4 fruit fly cellular contexts compared by ENCODE assay signal in the genomic region with DNA sequence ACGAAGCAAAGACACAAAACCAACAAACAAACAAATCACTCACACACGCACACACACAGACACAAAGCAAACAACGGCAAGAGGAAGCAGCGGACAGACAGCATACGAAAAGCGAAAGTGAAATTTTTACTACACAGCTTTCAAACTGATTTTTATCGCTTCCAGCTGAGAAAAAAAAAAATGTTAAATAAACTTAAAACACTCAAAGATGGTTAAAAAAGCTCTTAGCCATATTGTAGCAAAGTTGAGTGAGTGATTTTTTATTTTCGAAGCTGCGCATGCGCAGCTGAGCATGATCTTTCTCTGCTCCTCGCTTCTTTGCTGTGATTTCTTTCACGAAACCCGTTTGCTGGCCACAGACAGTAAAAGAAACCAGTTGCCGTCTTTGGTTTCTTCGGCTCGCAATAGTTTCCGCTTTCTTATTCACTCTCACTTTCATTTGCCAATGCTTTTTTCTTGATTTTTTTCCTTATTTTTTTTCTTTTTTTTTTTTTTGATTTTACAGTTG.
TF ChIP-seq lines count a peak whose summit lies in the region.

No protein-coding gene starts in this region.

- no peak for TF ChIP-seq CTCF in whole organism, embryonic (GFP tag; optimal IDR thresholded peaks at IDR 0.05; lab: Kevin White, UChicago)

TF ChIP-seq in whole organism, embryonic, 481 proteins besides CTCF, POLR2A, EP300 and RAD21 (continues in another document):
- TF ChIP-seq CG12236 (GFP tag; optimal IDR thresholded peaks at IDR 0.05; lab: Kevin White, UChicago), result no peak
- peak; percentile 14 for TF ChIP-seq CG17359 (tag; optimal IDR thresholded peaks at IDR 0.05; lab: Kevin White, UChicago)
- TF ChIP-seq Atf-2 (GFP tag; optimal IDR thresholded peaks at IDR 0.05; lab: Kevin White, UChicago), result no peak
- no peak for TF ChIP-seq CG5245 (GFP tag; optimal IDR thresholded peaks at IDR 0.05; lab: Kevin White, UChicago)
- TF ChIP-seq Six4 (GFP tag; optimal IDR thresholded peaks at IDR 0.05; lab: Kevin White, UChicago), result no peak
- no peak for TF ChIP-seq Doc3 (GFP tag; IDR thresholded peaks at IDR 0.05; lab: Robert Waterston, UW; ENCODE audit: partially characterized antibody)
- no peak for TF ChIP-seq Dref (GFP tag; IDR thresholded peaks at IDR 0.05; lab: Robert Waterston, UW)
- TF ChIP-seq pros (GFP tag; optimal IDR thresholded peaks at IDR 0.05; lab: Kevin White, UChicago), result peak; percentile 45
- no peak for TF ChIP-seq repo (GFP tag; optimal IDR thresholded peaks at IDR 0.05; lab: Kevin White, UChicago)
- peak; percentile 13 for TF ChIP-seq kni (GFP tag; optimal IDR thresholded peaks at IDR 0.05; lab: Kevin White, UChicago)
- TF ChIP-seq CG4820 (GFP tag; optimal IDR thresholded peaks at IDR 0.05; lab: Kevin White, UChicago), result no peak
- no peak for TF ChIP-seq Nf-YC (tag; optimal IDR thresholded peaks at IDR 0.05; lab: Kevin White, UChicago)
- TF ChIP-seq cg (GFP tag; optimal IDR thresholded peaks at IDR 0.05; lab: Kevin White, UChicago), result peak; percentile 43
- TF ChIP-seq CG11093 (GFP tag; IDR thresholded peaks at IDR 0.05; lab: Robert Waterston, UW), result no peak
- no peak for TF ChIP-seq Dad (GFP tag; optimal IDR thresholded peaks at IDR 0.05; lab: Kevin White, UChicago)
- TF ChIP-seq CG18599 (GFP tag; optimal IDR thresholded peaks at IDR 0.05; lab: Kevin White, UChicago), result no peak
- TF ChIP-seq sqz (GFP tag; optimal IDR thresholded peaks at IDR 0.05; lab: Kevin White, UChicago), result peak; percentile 83
- TF ChIP-seq CG17385 (GFP tag; optimal IDR thresholded peaks at IDR 0.05; lab: Kevin White, UChicago), result peak; percentile 56
- TF ChIP-seq chinmo (GFP tag; IDR thresholded peaks at IDR 0.05; lab: Robert Waterston, UW; ENCODE audit: partially characterized antibody), result 0 out of 4 replicates have a peak, but pooled peaks have one; percentile 55
- TF ChIP-seq lov (optimal IDR thresholded peaks at IDR 0.05; lab: Kevin White, UChicago), result no peak
- TF ChIP-seq lov (GFP tag; IDR thresholded peaks at IDR 0.05; lab: Robert Waterston, UW), result no peak

TF ChIP-seq in whole organism, prepupa, 60 proteins besides CTCF, POLR2A, EP300 and RAD21:
- peak; percentile 51 for TF ChIP-seq Eip78C (GFP tag; lab: Kevin White, UChicago)
- TF ChIP-seq CG6792 (GFP tag; optimal IDR thresholded peaks at IDR 0.05; lab: Kevin White, UChicago), result no peak
- no peak for TF ChIP-seq pdm3 (GFP tag; optimal IDR thresholded peaks at IDR 0.05; lab: Kevin White, UChicago)
- no peak for TF ChIP-seq Hr38 (GFP tag; optimal IDR thresholded peaks at IDR 0.05; lab: Kevin White, UChicago)
- TF ChIP-seq fkh (GFP tag; optimal IDR thresholded peaks at IDR 0.05; lab: Kevin White, UChicago), result peak; percentile 33
- no peak for TF ChIP-seq Gug (GFP tag; IDR thresholded peaks at IDR 0.05; lab: Robert Waterston, UW)
- TF ChIP-seq salr (GFP tag; optimal IDR thresholded peaks at IDR 0.05; lab: Kevin White, UChicago), result peak in 1 of 2 experiments; percentile 12
- peak; percentile 94 for TF ChIP-seq Blimp-1 (GFP tag; optimal IDR thresholded peaks at IDR 0.05; lab: Kevin White, UChicago)
- peak; percentile 54 for TF ChIP-seq CG15336 (GFP tag; IDR thresholded peaks at IDR 0.05; lab: Robert Waterston, UW)
- no peak for TF ChIP-seq Eip93F (GFP tag; optimal IDR thresholded peaks at IDR 0.05; lab: Kevin White, UChicago)
- no peak for TF ChIP-seq net (GFP tag; optimal IDR thresholded peaks at IDR 0.05; lab: Kevin White, UChicago)
- peak; percentile 43 for TF ChIP-seq CG6276 (GFP tag; optimal IDR thresholded peaks at IDR 0.05; lab: Kevin White, UChicago)
- TF ChIP-seq CG8119 (GFP tag; IDR thresholded peaks at IDR 0.05; lab: Robert Waterston, UW), result peak; percentile 78
- no peak for TF ChIP-seq acj6 (GFP tag; optimal IDR thresholded peaks at IDR 0.05; lab: Kevin White, UChicago)
- TF ChIP-seq CG6854 (GFP tag; optimal IDR thresholded peaks at IDR 0.05; lab: Kevin White, UChicago), result peak; percentile 18
- peak; percentile 48 for TF ChIP-seq Lpt (GFP tag; optimal IDR thresholded peaks at IDR 0.05; lab: Kevin White, UChicago)
- no peak for TF ChIP-seq CG3032 (tag; optimal IDR thresholded peaks at IDR 0.05; lab: Kevin White, UChicago)
- TF ChIP-seq CG10631 (GFP tag; optimal IDR thresholded peaks at IDR 0.05; lab: Kevin White, UChicago), result no peak
- no peak for TF ChIP-seq Ets21C (GFP tag; optimal IDR thresholded peaks at IDR 0.05; lab: Kevin White, UChicago)
- TF ChIP-seq fd85E (GFP tag; optimal IDR thresholded peaks at IDR 0.05; lab: Kevin White, UChicago), result no peak
- no peak for TF ChIP-seq CG3919 (GFP tag; optimal IDR thresholded peaks at IDR 0.05; lab: Kevin White, UChicago)
- TF ChIP-seq spab (GFP tag; optimal IDR thresholded peaks at IDR 0.05; lab: Kevin White, UChicago), result no peak
- TF ChIP-seq svp (GFP tag; lab: Kevin White, UChicago), result no peak

TF ChIP-seq in whole organism, pupa, 21 proteins besides CTCF, POLR2A, EP300 and RAD21:
- TF ChIP-seq CG8301 (tag; optimal IDR thresholded peaks at IDR 0.05; lab: Kevin White, UChicago), result peak; percentile 5
- no peak for TF ChIP-seq CG13204 (GFP tag; optimal IDR thresholded peaks at IDR 0.05; lab: Kevin White, UChicago)
- TF ChIP-seq EcR (GFP tag; optimal IDR thresholded peaks at IDR 0.05; lab: Kevin White, UChicago), result no peak
- peak; percentile 60; the same call in 1 of the 2 replicates for TF ChIP-seq Ets98B (GFP tag; IDR thresholded peaks at IDR 0.05; lab: Robert Waterston, UW)
- 0 out of 2 replicates have a peak, but pooled peaks have one; percentile 13 for TF ChIP-seq CG32121 (GFP tag; IDR thresholded peaks at IDR 0.05; lab: Robert Waterston, UW)
- peak; percentile 49 for TF ChIP-seq CG14655 (GFP tag; optimal IDR thresholded peaks at IDR 0.05; lab: Kevin White, UChicago)
- no peak for TF ChIP-seq D1 (tag; optimal IDR thresholded peaks at IDR 0.05; lab: Kevin White, UChicago)
- TF ChIP-seq CG17806 (tag; optimal IDR thresholded peaks at IDR 0.05; lab: Kevin White, UChicago), result no peak
- TF ChIP-seq Snoo (tag; optimal IDR thresholded peaks at IDR 0.05; lab: Kevin White, UChicago), result no peak
- peak; percentile 51; the same call in 1 of the 3 replicates for TF ChIP-seq CG4496 (GFP tag; IDR thresholded peaks at IDR 0.05; lab: Robert Waterston, UW)
- no peak for TF ChIP-seq CG12605 (GFP tag; IDR thresholded peaks at IDR 0.05; lab: Robert Waterston, UW)
- TF ChIP-seq CG10348 (GFP tag; IDR thresholded peaks at IDR 0.05; lab: Robert Waterston, UW), result no peak
- TF ChIP-seq CG34367 (tag; optimal IDR thresholded peaks at IDR 0.05; lab: Kevin White, UChicago), result no peak
- no peak for TF ChIP-seq Pif1A (GFP tag; optimal IDR thresholded peaks at IDR 0.05; lab: Kevin White, UChicago)
- TF ChIP-seq CG15710 (tag; optimal IDR thresholded peaks at IDR 0.05; lab: Kevin White, UChicago), result no peak
- no peak for TF ChIP-seq gl (tag; optimal IDR thresholded peaks at IDR 0.05; lab: Kevin White, UChicago)
- no peak for TF ChIP-seq rn (GFP tag; IDR thresholded peaks at IDR 0.05; lab: Robert Waterston, UW)
- no peak for TF ChIP-seq fd96Ca (GFP tag; IDR thresholded peaks at IDR 0.05; lab: Robert Waterston, UW)

TF ChIP-seq in whole organism, wandering third instar larva, 38 proteins besides CTCF, POLR2A, EP300 and RAD21:
- TF ChIP-seq Dfd (GFP tag; optimal IDR thresholded peaks at IDR 0.05; lab: Kevin White, UChicago) (peak; percentile 31), Vsx2 (GFP tag; optimal IDR thresholded peaks at IDR 0.05; lab: Kevin White, UChicago; ENCODE audit: partially characterized antibody) (peak; percentile 16), dsf (GFP tag; optimal IDR thresholded peaks at IDR 0.05; lab: Kevin White, UChicago; ENCODE audit: borderline replicate concordance) (no peak), CrebA (GFP tag; optimal IDR thresholded peaks at IDR 0.05; lab: Kevin White, UChicago; ENCODE audit: borderline replicate concordance) (no peak)
TF ChIP-seq in whole organism, wandering third instar larva: peak in this region for 2.
